Worm (Caenorhabditis elegans) whole organism, late embryonic: ENCODE data around the gene kdin-1.

Experiments used
- C08G9.2 ChIP-seq: sonication (generic microtip); optimal IDR thresholded peaks from 2 replicates; lab custom pipeline; 2016; ENCODE audit warnings: mild to moderate bottlenecking, missing genetic modification characterization, moderate library complexity, missing compliant biosample characterization
- K09A11.1 ChIP-seq: sonication (generic microtip); optimal IDR thresholded peaks from 2 replicates; lab custom pipeline; 2017; ENCODE audit warnings: antibody characterized with exemption, mild to moderate bottlenecking, missing genetic modification characterization, missing compliant biosample characterization; ENCODE audit not compliant: insufficient read depth
- T23F11.4 ChIP-seq: fragments of 200-800 bp; sonication (Bioruptor generic); optimal IDR thresholded peaks from 2 replicates; lab custom pipeline; 2018; ENCODE audit warnings: mild to moderate bottlenecking, missing genetic modification characterization, missing compliant biosample characterization
- ama-1 ChIP-seq: fragments of 150-350 bp; optimal IDR thresholded peaks from 2 replicates; lab custom pipeline; 2014
- ceh-14 ChIP-seq: sonication (generic microtip); optimal IDR thresholded peaks from 2 replicates; lab custom pipeline; 2016; ENCODE audit warnings: missing genotype, missing genetic modification characterization, missing compliant biosample characterization
- ceh-18 ChIP-seq: sonication (generic microtip); optimal IDR thresholded peaks from 2 replicates; lab custom pipeline; 2016; ENCODE audit warnings: missing genetic modification characterization, missing compliant biosample characterization
- ceh-2 ChIP-seq: sonication (generic microtip); optimal IDR thresholded peaks from 2 replicates; lab custom pipeline; 2016; ENCODE audit warnings: missing genotype, missing genetic modification characterization, missing compliant biosample characterization
- ceh-22 ChIP-seq: sonication (generic microtip); optimal IDR thresholded peaks from 2 replicates; lab custom pipeline; 2017; ENCODE audit warnings: missing biosample characterization, missing genetic modification characterization
- ceh-30 ChIP-seq: fragments of 150-350 bp; optimal IDR thresholded peaks from 2 replicates; lab custom pipeline; 2014; ENCODE audit warnings: missing biosample characterization, missing genetic modification characterization
- ceh-31 ChIP-seq: sonication (generic microtip); optimal IDR thresholded peaks from 2 replicates; lab custom pipeline; 2016; ENCODE audit warnings: missing genetic modification characterization, missing compliant biosample characterization
- ceh-34 ChIP-seq: sonication (generic microtip); optimal IDR thresholded peaks from 2 replicates; lab custom pipeline; 2016; ENCODE audit warnings: mild to moderate bottlenecking, missing genetic modification characterization, missing compliant biosample characterization
- ceh-6 ChIP-seq: fragments of 200-800 bp; sonication (Bioruptor generic); optimal IDR thresholded peaks from 2 replicates; lab custom pipeline; 2018; ENCODE audit warnings: mild to moderate bottlenecking, missing genetic modification characterization, missing compliant biosample characterization
- che-1 ChIP-seq: sonication (generic microtip); optimal IDR thresholded peaks from 2 replicates; lab custom pipeline; 2016; ENCODE audit warnings: mild to moderate bottlenecking, missing genetic modification characterization, missing compliant biosample characterization
- dmd-4 ChIP-seq: sonication (generic microtip); optimal IDR thresholded peaks from 2 replicates; lab custom pipeline; 2016; ENCODE audit warnings: borderline replicate concordance, missing genetic modification characterization, missing compliant biosample characterization
- dve-1 ChIP-seq: sonication (generic microtip); optimal IDR thresholded peaks from 2 replicates; lab custom pipeline; 2017; ENCODE audit warnings: antibody characterized with exemption, mild to moderate bottlenecking, missing genetic modification characterization, missing compliant biosample characterization
- elt-2 ChIP-seq: sonication (generic microtip); optimal IDR thresholded peaks from 2 replicates; lab custom pipeline; 2016; ENCODE audit warnings: missing genetic modification reagents, missing genetic modification characterization, missing compliant biosample characterization
- ets-4 ChIP-seq: sonication (generic microtip); optimal IDR thresholded peaks from 2 replicates; lab custom pipeline; 2016; ENCODE audit warnings: missing genetic modification characterization, missing compliant biosample characterization
- eyg-1 ChIP-seq: sonication (generic microtip); optimal IDR thresholded peaks from 2 replicates; lab custom pipeline; 2016; ENCODE audit warnings: missing genotype, missing genetic modification characterization, missing compliant biosample characterization
- fax-1 ChIP-seq: sonication (generic microtip); optimal IDR thresholded peaks from 2 replicates; lab custom pipeline; 2016; ENCODE audit warnings: missing genotype, missing genetic modification characterization, missing compliant biosample characterization
- hlh-30 ChIP-seq: sonication (generic microtip); optimal IDR thresholded peaks from 2 replicates; lab custom pipeline; 2017; ENCODE audit warnings: antibody characterized with exemption, missing genetic modification characterization, missing compliant biosample characterization; ENCODE audit not compliant: insufficient read depth
- hlh-8 ChIP-seq: sonication (generic microtip); optimal IDR thresholded peaks from 2 replicates; lab custom pipeline; 2016; ENCODE audit warnings: missing genotype, missing genetic modification characterization, missing compliant biosample characterization
- madf-2 ChIP-seq: sonication (generic microtip); optimal IDR thresholded peaks from 2 replicates; lab custom pipeline; 2017; ENCODE audit warnings: missing genetic modification characterization, missing compliant biosample characterization
- nfya-1 ChIP-seq: sonication (generic microtip); optimal IDR thresholded peaks from 2 replicates; lab custom pipeline; 2017; ENCODE audit warnings: missing genetic modification characterization, mild to moderate bottlenecking, missing compliant biosample characterization, antibody characterized with exemption, moderate library complexity
- nhr-232 ChIP-seq: sonication (generic microtip); optimal IDR thresholded peaks from 2 replicates; lab custom pipeline; 2016; ENCODE audit warnings: missing genetic modification characterization, missing compliant biosample characterization
- pat-9 ChIP-seq: fragments of 200-800 bp; sonication (Bioruptor generic); optimal IDR thresholded peaks from 2 replicates; lab custom pipeline; 2018; ENCODE audit warnings: mild to moderate bottlenecking, missing genetic modification characterization, moderate library complexity, missing compliant biosample characterization
- pax-1 ChIP-seq: fragments of 150-350 bp; optimal IDR thresholded peaks from 2 replicates; lab custom pipeline; 2014; ENCODE audit warnings: missing biosample characterization, missing genetic modification characterization
- pha-2 ChIP-seq: sonication (generic microtip); optimal IDR thresholded peaks from 2 replicates; lab custom pipeline; 2017; ENCODE audit warnings: mild to moderate bottlenecking, missing genetic modification characterization, missing compliant biosample characterization
- pha-4 ChIP-seq: fragments of 150-350 bp; optimal IDR thresholded peaks from 2 replicates; lab custom pipeline; 2018; ENCODE audit warnings: missing biosample characterization, missing genetic modification reagents, missing genetic modification characterization
- pqm-1 ChIP-seq: sonication (generic microtip); optimal IDR thresholded peaks from 2 replicates; lab custom pipeline; 2016; ENCODE audit warnings: missing genetic modification characterization, missing compliant biosample characterization
- pros-1 ChIP-seq: fragments of 150-350 bp; optimal IDR thresholded peaks from 2 replicates; lab custom pipeline; 2014; ENCODE audit warnings: missing biosample characterization, missing genetic modification reagents, missing genetic modification characterization
- ref-2 ChIP-seq: sonication (generic microtip); optimal IDR thresholded peaks from 2 replicates; lab custom pipeline; 2016; ENCODE audit warnings: missing genetic modification characterization, missing compliant biosample characterization
- rnt-1 ChIP-seq: sonication (generic microtip); optimal IDR thresholded peaks from 2 replicates; lab custom pipeline; 2016; ENCODE audit warnings: missing genetic modification characterization, missing compliant biosample characterization
- sox-2 ChIP-seq: fragments of 200-800 bp; sonication (Bioruptor generic); IDR thresholded peaks from 2 replicates; pipeline ENCODE4 v1.3.6; 2022; ENCODE audit warnings: missing genetic modification reagents, missing genetic modification characterization, missing compliant biosample characterization
- syd-9 ChIP-seq: sonication (generic microtip); optimal IDR thresholded peaks from 2 replicates; lab custom pipeline; 2016; ENCODE audit warnings: mild to moderate bottlenecking, missing genetic modification characterization, moderate library complexity, missing compliant biosample characterization
- tbx-2 ChIP-seq: sonication (generic microtip); optimal IDR thresholded peaks from 2 replicates; lab custom pipeline; 2016; ENCODE audit warnings: missing genetic modification characterization, missing compliant biosample characterization
- tbx-7 ChIP-seq: sonication (generic microtip); optimal IDR thresholded peaks from 2 replicates; lab custom pipeline; 2016; ENCODE audit warnings: missing genotype, missing genetic modification characterization, missing compliant biosample characterization
- ttx-3 ChIP-seq: sonication (generic microtip); optimal IDR thresholded peaks from 2 replicates; lab custom pipeline; 2016; ENCODE audit warnings: missing genetic modification reagents, missing genetic modification characterization, missing compliant biosample characterization
- unc-3 ChIP-seq, 2 experiments: fragments of 200-800 bp in 1 of 2; sonication (Bioruptor generic) in 1 of 2; sonication (generic microtip) in 1 of 2; conservative IDR thresholded peaks in 1 of 2; optimal IDR thresholded peaks in 1 of 2; 2 replicates each; pipeline versions ENCODE4 v1.3.6 to Lab custom; 2016 to 2022; ENCODE audit warnings: missing compliant biosample characterization in 2 of 2, missing genetic modification characterization in 2 of 2, missing genetic modification reagents in 1 of 2
- unc-55 ChIP-seq: sonication (generic microtip); optimal IDR thresholded peaks from 2 replicates; lab custom pipeline; 2017; ENCODE audit warnings: missing biosample characterization, missing genetic modification reagents, missing genetic modification characterization
- unc-86 ChIP-seq: sonication (generic microtip); optimal IDR thresholded peaks from 2 replicates; lab custom pipeline; 2016; ENCODE audit warnings: missing genetic modification characterization, missing compliant biosample characterization
- zip-5 ChIP-seq: sonication (generic microtip); optimal IDR thresholded peaks from 2 replicates; lab custom pipeline; 2016; ENCODE audit warnings: missing genetic modification characterization, missing compliant biosample characterization
- ztf-16 ChIP-seq: sonication (generic microtip); optimal IDR thresholded peaks from 2 replicates; lab custom pipeline; 2017; ENCODE audit warnings: missing genetic modification characterization, missing compliant biosample characterization

The kdin-1 gene

DNA sequence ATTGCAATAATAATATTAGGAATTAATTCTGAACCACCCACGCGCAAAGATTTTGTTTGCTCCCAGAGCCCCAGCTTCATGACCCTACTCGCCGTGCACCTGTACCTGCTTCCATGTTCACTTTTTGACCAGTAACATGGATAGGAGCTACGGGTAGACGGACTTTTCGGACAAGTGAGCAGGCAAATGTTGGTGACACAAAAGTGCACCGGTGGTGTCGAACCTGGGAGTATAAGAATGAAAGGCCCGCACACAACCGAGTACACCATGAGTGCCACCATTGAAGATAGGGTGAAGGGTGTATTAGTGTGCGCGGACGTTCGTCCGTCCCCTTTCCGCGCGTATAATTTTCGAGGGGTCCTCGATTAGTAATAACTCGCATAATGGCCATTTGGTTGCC lies 12.5 kb upstream of the kdin-1 start (continued):
- TF ChIP-seq ceh-30 (tag; lab: Kevin White, UChicago) (peak; percentile 92), ceh-18 (peak; percentile 87), dmd-4 (tag; lab: Kevin White, UChicago) (peak; percentile 97), pqm-1 (tag; lab: Kevin White, UChicago) (peak; percentile 77), elt-2 (tag; lab: Kevin White, UChicago) (peak; percentile 99), sox-2 (GFP tag; lab: Robert Waterston, UW) (peak; percentile 97), dve-1 (tag; lab: Kevin White, UChicago) (peak; percentile 59), hlh-8 (tag; lab: Kevin White, UChicago) (peak; percentile 96), pat-9 (peak; percentile 99), madf-2 (tag; lab: Kevin White, UChicago) (peak; percentile 97), unc-3 (GFP tag; conservative IDR thresholded peaks at IDR 0.05; lab: Robert Waterston, UW) (peak; percentile 94), unc-3 (tag; optimal IDR thresholded peaks at IDR 0.05; lab: Kevin White, UChicago) (peak; percentile 96), ceh-22 (peak; percentile 95), pha-2 (tag; lab: Kevin White, UChicago) (peak; percentile 97), ztf-16 (tag; lab: Kevin White, UChicago) (peak; percentile 99), ceh-14 (tag; lab: Kevin White, UChicago) (peak; percentile 86), unc-86 (tag; lab: Kevin White, UChicago) (peak; percentile 97)

DNA sequence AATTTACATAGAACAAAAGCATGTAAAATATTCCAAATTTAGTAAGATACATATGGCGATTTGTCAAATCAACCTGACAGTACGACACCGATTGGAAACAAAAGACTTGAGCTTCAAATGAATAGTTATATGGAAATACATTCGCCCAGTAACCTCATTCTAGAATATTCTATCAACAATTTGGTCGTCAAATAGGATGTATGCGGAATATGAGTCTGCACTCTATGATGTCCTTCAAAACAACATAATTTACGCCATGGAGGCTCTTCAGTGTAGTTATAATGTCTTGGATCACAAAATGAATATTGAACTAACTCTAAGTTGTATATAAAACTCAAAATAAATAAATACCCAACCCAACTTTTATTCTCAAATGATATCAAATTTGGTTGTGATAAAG lies 11.8 kb upstream of the kdin-1 start:
- TF ChIP-seq unc-55 (GFP tag; lab: Kevin White, UChicago) (peak; percentile 6), tbx-7 (tag; lab: Kevin White, UChicago) (no peak)

DNA sequence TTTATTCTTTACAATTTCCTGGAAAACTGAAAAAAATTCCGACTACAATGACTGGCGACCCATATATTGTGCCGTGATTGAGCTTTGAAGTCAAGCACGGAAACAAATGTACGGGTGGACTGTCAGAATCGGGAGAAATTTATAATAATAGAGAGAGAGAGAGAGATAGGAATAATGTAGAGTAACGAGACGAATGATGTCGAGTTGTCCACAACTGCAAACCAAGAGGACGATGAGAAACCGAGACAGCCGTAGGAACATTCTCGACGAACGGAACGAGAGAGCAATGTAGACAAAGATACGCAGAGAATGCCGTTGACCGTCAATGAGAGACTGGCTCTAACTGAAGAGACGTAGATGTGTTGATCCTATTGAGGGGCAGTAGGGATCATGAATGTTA lies 10.9 kb upstream of the kdin-1 start:
- peak; percentile 92 for TF ChIP-seq unc-55 (GFP tag; lab: Kevin White, UChicago)
- TF ChIP-seq ceh-6 (GFP tag; lab: Kevin White, UChicago): no peak
- TF ChIP-seq ceh-31: peak; percentile 79
- TF ChIP-seq zip-5 (tag; lab: Kevin White, UChicago): no peak
- peak; percentile 53 for TF ChIP-seq tbx-2 (tag; lab: Kevin White, UChicago)
- TF ChIP-seq sox-2 (GFP tag; lab: Robert Waterston, UW): 0 out of 2 replicates have a peak, but pooled peaks have one; percentile 23
- TF ChIP-seq C08G9.2: peak; percentile 39
- TF ChIP-seq pax-1 (tag; lab: Kevin White, UChicago): peak; percentile 77
- TF ChIP-seq syd-9 (tag; lab: Kevin White, UChicago): peak; percentile 27
- peak; percentile 77 for TF ChIP-seq pros-1 (tag; lab: Kevin White, UChicago)
- TF ChIP-seq ttx-3 (tag; lab: Kevin White, UChicago): peak; percentile 20
- TF ChIP-seq eyg-1 (tag; lab: Kevin White, UChicago): no peak
- TF ChIP-seq ceh-34 (tag; lab: Kevin White, UChicago): peak; percentile 51
- peak; percentile 6 for TF ChIP-seq dve-1 (tag; lab: Kevin White, UChicago)
- TF ChIP-seq T23F11.4 (GFP tag; lab: Kevin White, UChicago): peak; percentile 11
- peak; percentile 77 for TF ChIP-seq nfya-1 (tag; lab: Kevin White, UChicago)
- peak; percentile 26 for TF ChIP-seq hlh-30 (tag; lab: Kevin White, UChicago)
- peak; percentile 30 for TF ChIP-seq ztf-16 (tag; lab: Kevin White, UChicago)
- TF ChIP-seq ref-2 (tag; lab: Kevin White, UChicago): peak; percentile 66
- peak; percentile 26 for TF ChIP-seq ceh-2 (tag; lab: Kevin White, UChicago)
- TF ChIP-seq K09A11.1 (tag; lab: Kevin White, UChicago): peak; percentile 37
- TF ChIP-seq elt-2 (tag; lab: Kevin White, UChicago): peak; percentile 21
- TF ChIP-seq ama-1 (lab: Kevin White, UChicago): peak; percentile 69
- peak; percentile 42 for TF ChIP-seq fax-1
- TF ChIP-seq rnt-1 (tag; lab: Kevin White, UChicago): peak; percentile 68
- peak; percentile 33 for TF ChIP-seq ets-4
- TF ChIP-seq che-1 (tag; lab: Kevin White, UChicago): no peak
- TF ChIP-seq pha-4: no peak
- TF ChIP-seq nhr-232: no peak
